Worm (Caenorhabditis elegans): ENCODE results near the gene col-118.

col-118 gene

DNA sequence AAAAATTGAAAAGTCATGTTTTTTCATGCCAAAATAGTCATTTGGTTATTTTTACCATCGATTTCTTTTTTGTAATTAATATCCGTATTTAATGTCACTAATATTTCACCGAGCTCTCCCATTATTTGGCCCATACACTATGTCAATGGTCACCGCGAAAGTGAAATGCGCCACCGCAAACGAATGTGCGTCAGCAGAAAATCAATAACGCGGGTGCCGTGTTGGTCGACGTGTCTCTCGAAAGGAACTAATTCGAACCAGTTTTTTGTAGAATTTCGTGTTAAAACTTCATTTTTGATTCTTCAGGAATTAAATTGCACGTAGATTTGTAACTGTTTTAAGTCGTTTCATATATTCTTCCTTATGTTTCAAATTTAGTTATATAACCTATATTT, 21.4 kb upstream of the col-118 start:
- TF ChIP-seq ceh-48 (tag; optimal IDR thresholded peaks at IDR 0.05) = peak; percentile 88
- TF ChIP-seq dmd-4 (tag; optimal IDR thresholded peaks at IDR 0.05; ENCODE audit: borderline replicate concordance) = no peak

DNA sequence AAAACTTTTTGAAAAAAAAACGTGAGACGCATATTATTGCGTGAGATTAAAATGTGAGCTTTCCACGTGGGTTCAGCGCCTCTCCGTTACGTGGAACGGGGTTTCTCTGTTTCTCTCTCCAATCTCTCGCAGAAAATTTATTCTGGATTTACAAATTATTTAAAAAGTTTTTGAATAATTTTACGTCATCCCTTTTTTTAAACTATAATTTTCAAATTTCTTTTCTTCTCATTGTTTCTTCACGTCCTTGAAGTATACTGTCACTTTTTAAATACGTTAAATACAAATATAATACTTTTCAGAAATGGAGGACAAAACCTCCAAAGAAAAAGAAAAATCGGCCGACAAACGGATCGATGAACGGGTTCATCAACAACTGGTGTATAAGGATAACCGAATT, 20.5 kb upstream of the col-118 start, which contains the start of gene T28C6.7:
Gene T28C6.7, plus strand, starts transcription at position 301 of the 400 bp plus-strand sequence.
- TF ChIP-seq elt-4 (tag; optimal IDR thresholded peaks at IDR 0.05) (no peak), elt-2 (tag; optimal IDR thresholded peaks at IDR 0.05) (no peak), sox-4 (tag; optimal IDR thresholded peaks at IDR 0.05) (no peak), unc-42 (tag; optimal IDR thresholded peaks at IDR 0.05) (no peak), ceh-6 (GFP tag; optimal IDR thresholded peaks at IDR 0.05) (no peak), ztf-16 (tag; optimal IDR thresholded peaks at IDR 0.05) (no peak), zip-5 (tag; optimal IDR thresholded peaks at IDR 0.05) (no peak)

DNA sequence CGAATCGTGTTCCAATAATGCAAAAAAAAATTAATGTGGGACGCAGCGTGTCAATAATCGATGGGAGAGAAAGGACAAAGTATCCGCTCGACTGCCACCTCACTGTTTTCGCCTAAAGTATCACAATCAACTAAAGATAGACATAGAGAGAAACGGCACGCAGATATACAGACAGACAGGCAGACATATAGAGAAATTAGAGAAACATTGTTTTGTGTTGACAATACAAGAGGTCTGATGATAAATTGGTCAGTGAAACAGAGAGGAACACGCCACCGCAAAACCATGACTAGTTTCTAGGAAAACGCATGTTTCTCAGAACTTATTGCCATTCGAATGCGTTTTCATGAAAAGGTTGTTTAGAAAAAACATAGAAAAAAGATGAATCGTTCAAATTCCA, 17.4 kb upstream of the col-118 start, which contains the start of gene T28C6.8:
Gene T28C6.8, minus strand, starts transcription at position 137 of the 400 bp plus-strand sequence.
- TF ChIP-seq ttx-3 (tag; optimal IDR thresholded peaks at IDR 0.05) (no peak), dve-1 (tag; optimal IDR thresholded peaks at IDR 0.05) (peak; percentile 5)

DNA sequence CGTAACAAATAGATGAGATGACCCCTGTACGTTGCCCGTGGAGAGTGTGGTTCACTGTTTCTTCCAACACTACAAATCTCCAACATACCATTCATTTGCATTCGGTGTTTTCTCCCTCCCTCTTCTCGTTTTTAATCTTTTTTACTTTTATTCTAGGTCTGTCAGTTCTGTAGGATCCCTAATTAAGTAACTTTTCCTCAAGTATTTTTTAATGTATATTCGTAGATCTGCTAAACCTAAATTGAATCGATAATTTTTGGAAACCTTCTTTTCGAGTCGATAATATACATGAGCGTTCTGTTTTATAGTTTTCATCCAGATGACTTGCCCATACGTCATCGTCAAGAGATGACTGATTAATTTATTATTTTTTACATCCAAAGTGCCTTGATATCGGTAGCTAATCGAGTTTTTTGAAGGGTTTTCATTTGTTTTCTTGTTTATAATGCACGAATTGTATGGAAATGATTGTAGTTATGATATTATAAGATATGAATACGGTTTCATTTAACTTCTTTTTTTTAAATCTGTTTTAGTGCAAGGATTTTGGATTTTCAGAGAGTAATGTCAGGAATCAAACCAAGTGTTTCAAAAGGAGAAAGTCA, 7.8 kb upstream of the col-118 start, which contains the start of the genes T28C6.11 and T11B7.1:
Gene T28C6.11, minus strand, starts transcription at position 101 of the 605 bp plus-strand sequence.
Gene T11B7.1, plus strand, starts transcription at position 555 of the 605 bp plus-strand sequence.
- no peak for TF ChIP-seq eyg-1 (tag; optimal IDR thresholded peaks at IDR 0.05)
- no peak for TF ChIP-seq ztf-16 (tag; optimal IDR thresholded peaks at IDR 0.05)
- no peak for TF ChIP-seq ceh-24 (tag; optimal IDR thresholded peaks at IDR 0.05)
- no peak for TF ChIP-seq ama-1 (optimal IDR thresholded peaks at IDR 0.05)

DNA sequence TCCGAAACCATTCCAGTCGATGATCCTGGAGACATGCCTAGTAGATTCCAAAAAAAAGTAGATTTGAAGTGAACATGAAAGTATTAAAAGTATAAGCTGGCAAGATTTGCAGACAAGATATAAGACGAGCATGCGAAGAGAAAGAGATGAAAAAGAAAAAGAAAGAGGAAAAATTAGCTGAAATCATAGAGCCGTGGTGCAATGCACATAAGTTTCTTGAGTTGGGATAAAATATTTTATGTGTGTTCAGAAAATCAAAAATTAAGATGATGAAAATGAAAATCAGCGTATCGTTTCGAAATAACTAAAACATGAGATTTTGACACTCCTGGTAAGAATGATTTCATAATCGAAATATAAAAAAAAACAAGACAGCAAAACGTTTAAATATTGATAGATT, 3.6 kb upstream of the col-118 start, which contains the start of gene T11B7.2:
Gene T11B7.2, minus strand, starts transcription at position 101 of the 400 bp plus-strand sequence.
- TF ChIP-seq gmeb-2 (tag; optimal IDR thresholded peaks at IDR 0.05) = no peak
- no peak for TF ChIP-seq Y22D7AL.16 (tag; optimal IDR thresholded peaks at IDR 0.05)
- no peak for TF ChIP-seq K09A11.1 (tag; optimal IDR thresholded peaks at IDR 0.05; ENCODE audit: insufficient read depth)
- TF ChIP-seq lin-11 (tag; optimal IDR thresholded peaks at IDR 0.05) = no peak
- no peak for TF ChIP-seq ceh-19 (GFP tag; optimal IDR thresholded peaks at IDR 0.05)

DNA sequence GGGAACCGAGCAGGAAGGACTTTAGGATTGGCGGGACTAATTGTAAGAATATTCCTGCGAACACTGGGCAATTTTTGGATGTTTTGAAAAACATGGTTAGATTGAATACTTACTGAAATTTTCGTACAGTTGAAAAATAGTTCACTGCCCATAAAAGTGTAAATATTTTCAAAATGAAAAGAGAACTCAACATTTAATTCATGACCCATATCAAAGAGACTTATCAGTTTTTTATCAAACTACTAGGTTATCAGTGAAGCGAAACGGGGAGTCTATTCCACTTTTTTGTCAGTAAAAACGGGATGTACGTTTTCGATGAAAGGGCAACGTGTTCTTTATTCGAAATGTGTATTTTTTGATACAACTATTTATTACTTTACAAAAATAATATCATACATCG, 2.1 kb upstream of the col-118 start:
- TF ChIP-seq lin-11 (tag; optimal IDR thresholded peaks at IDR 0.05) (no peak), elt-2 (tag; optimal IDR thresholded peaks at IDR 0.05) (peak; percentile 59)

DNA sequence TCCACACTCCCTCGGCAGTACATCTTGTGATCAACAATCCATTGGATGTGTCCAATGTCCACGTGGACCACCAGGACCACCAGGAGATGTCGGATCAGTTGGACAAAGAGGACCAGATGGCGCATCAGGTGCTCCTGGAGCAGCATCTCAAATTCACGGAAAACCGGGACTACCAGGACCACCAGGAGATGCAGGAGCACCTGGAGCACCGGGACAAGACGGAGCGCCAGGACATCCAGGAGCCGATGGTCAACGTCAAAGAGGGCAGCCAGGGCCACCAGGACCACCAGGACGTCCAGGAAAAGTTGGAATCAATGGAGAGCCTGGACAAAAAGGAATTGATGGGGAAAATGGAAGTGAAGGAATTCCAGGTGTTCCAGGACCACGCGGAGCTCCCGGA, 965 bp downstream of the col-118 start:
- TF ChIP-seq ceh-48 (tag; optimal IDR thresholded peaks at IDR 0.05) = no peak
- no peak for TF ChIP-seq eyg-1 (tag; optimal IDR thresholded peaks at IDR 0.05)
- no peak for TF ChIP-seq ama-1 (optimal IDR thresholded peaks at IDR 0.05)

DNA sequence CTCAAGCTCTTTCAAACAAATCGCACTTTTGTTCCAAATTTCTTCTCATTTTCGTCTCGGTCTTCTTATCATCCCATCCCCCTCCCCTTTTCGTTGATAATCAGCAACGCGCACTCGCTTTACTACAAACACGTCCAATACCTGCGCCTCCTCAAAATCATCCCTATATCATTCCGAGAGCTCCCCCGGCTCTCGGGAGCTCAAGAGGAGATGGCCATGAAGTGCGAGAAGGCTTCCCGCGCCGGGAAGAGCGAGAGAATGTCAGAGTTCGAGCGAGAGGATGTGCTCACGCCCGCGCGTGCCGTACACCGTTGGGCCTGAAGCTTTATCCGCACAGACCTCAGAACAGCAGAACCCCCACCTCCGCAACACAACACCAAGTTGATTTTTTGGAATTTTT, 2.8 kb downstream of the col-118 start:
- TF ChIP-seq rnt-1 (tag; optimal IDR thresholded peaks at IDR 0.05) (peak; percentile 5), nfya-1 (tag; optimal IDR thresholded peaks at IDR 0.05) (no peak), tbx-2 (tag; optimal IDR thresholded peaks at IDR 0.05) (peak; percentile 24), ceh-18 (tag; optimal IDR thresholded peaks at IDR 0.05) (peak; percentile 75)

DNA sequence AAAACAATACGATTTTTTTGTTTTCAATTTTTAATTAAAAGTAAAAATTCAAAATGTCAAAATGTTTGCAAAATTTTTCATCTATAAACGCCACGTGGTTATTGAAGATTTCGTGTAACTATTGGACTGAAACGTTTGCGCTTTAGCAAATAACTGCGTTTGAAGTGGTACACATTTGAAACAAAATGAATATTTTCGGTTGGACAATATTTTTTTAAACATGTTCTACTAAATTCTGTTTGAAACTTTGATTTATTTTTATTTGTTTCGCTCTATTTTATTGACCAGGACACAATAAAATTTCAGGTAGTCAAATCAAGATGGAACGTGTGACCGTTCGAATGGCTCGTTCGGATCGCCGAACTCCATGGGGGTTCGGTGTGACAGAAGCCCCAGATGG, 4.2 kb downstream of the col-118 start, which contains the start of gene alp-1:
Gene alp-1, plus strand, starts transcription at position 301 of the 400 bp plus-strand sequence.
- no peak for TF ChIP-seq sox-4 (tag; optimal IDR thresholded peaks at IDR 0.05)
- TF ChIP-seq hlh-13 (GFP tag; optimal IDR thresholded peaks at IDR 0.05) = no peak
- TF ChIP-seq ets-4 (tag; optimal IDR thresholded peaks at IDR 0.05) = no peak
- no peak for TF ChIP-seq nhr-232 (tag; optimal IDR thresholded peaks at IDR 0.05)
- TF ChIP-seq hlh-15 (tag; optimal IDR thresholded peaks at IDR 0.05) = no peak
- no peak for TF ChIP-seq ceh-22 (tag; optimal IDR thresholded peaks at IDR 0.05)
- no peak for TF ChIP-seq dmd-4 (tag; optimal IDR thresholded peaks at IDR 0.05; ENCODE audit: borderline replicate concordance)
- no peak for TF ChIP-seq ceh-19 (GFP tag; optimal IDR thresholded peaks at IDR 0.05)
- TF ChIP-seq pax-1 (tag; optimal IDR thresholded peaks at IDR 0.05) = no peak
- no peak for TF ChIP-seq elt-2 (tag; optimal IDR thresholded peaks at IDR 0.05)
